Fruit fly (Drosophila melanogaster) whole organism, embryonic: ENCODE measurements around the gene CG31921.
A peak's percentile ranks its signal among the peaks of the same experiment; 100 is the strongest.

ENCODE experiments used
- ATbp ChIP-seq: fragments of 200-800 bp; sonication (Bioruptor generic); optimal IDR thresholded peaks from 2 replicates; lab custom pipeline; 2017; ENCODE audit warnings: missing biosample characterization, mild to moderate bottlenecking, missing genetic modification characterization, missing genetic modification reagents
- Bgb ChIP-seq: fragments of 200-800 bp; sonication (Bioruptor generic); IDR thresholded peaks from 2 replicates; pipeline ENCODE4 v1.3.6; 2022; ENCODE audit warnings: missing biosample characterization, missing genetic modification characterization; ENCODE audit not compliant: partially characterized antibody
- CG10209 ChIP-seq: fragments of 200-800 bp; sonication (Bioruptor generic); optimal IDR thresholded peaks from 3 replicates; lab custom pipeline; 2017; ENCODE audit warnings: missing biosample characterization, mild to moderate bottlenecking, missing genetic modification characterization, missing genetic modification reagents
- CG10543 ChIP-seq: fragments of 200-800 bp; sonication (Bioruptor generic); optimal IDR thresholded peaks from 3 replicates; lab custom pipeline; 2017; ENCODE audit warnings: missing biosample characterization, mild to moderate bottlenecking, missing genetic modification characterization, moderate library complexity
- CG11695 ChIP-seq: fragments of 200-800 bp; sonication (Bioruptor generic); IDR thresholded peaks from 3 replicates; pipeline ENCODE4 v1.3.6; 2022; ENCODE audit warnings: missing biosample characterization, missing genetic modification characterization
- CG12769 ChIP-seq: fragments of 200-800 bp; sonication (Bioruptor generic); optimal IDR thresholded peaks from 2 replicates; lab custom pipeline; 2019; ENCODE audit warnings: missing biosample characterization, mild to moderate bottlenecking, missing genetic modification characterization, moderate library complexity
- CG12942 ChIP-seq: fragments of 200-800 bp; sonication (Bioruptor generic); optimal IDR thresholded peaks from 3 replicates; lab custom pipeline; 2016; ENCODE audit warnings: missing biosample characterization, missing genetic modification characterization
- CG13123 ChIP-seq: fragments of 200-800 bp; sonication (Bioruptor generic); optimal IDR thresholded peaks from 2 replicates; lab custom pipeline; 2016; ENCODE audit warnings: missing biosample characterization, missing genetic modification characterization
- CG13894 ChIP-seq: fragments of 200-800 bp; sonication (Bioruptor generic); optimal IDR thresholded peaks from 3 replicates; lab custom pipeline; 2018; ENCODE audit warnings: missing biosample characterization, mild to moderate bottlenecking, missing genetic modification characterization, moderate library complexity
- CG1602 ChIP-seq: fragments of 200-800 bp; sonication (Bioruptor generic); optimal IDR thresholded peaks from 3 replicates; lab custom pipeline; 2016; ENCODE audit warnings: missing biosample characterization, missing genetic modification characterization
- CG17612 ChIP-seq: fragments of 200-800 bp; sonication (Bioruptor generic); IDR thresholded peaks from 2 replicates; pipeline ENCODE4 v1.3.6; 2022; ENCODE audit warnings: missing biosample characterization, missing genetic modification characterization
- CG1792 ChIP-seq: fragments of 200-800 bp; sonication (Bioruptor generic); optimal IDR thresholded peaks from 2 replicates; lab custom pipeline; 2016; ENCODE audit warnings: missing biosample characterization, missing genetic modification characterization
- CG18599 ChIP-seq: fragments of 200-800 bp; sonication (Bioruptor generic); optimal IDR thresholded peaks from 3 replicates; lab custom pipeline; 2017; ENCODE audit warnings: missing biosample characterization, missing genetic modification characterization, mild to moderate bottlenecking, moderate library complexity, missing genetic modification reagents
- CG18619 ChIP-seq: fragments of 200-800 bp; sonication (Bioruptor generic); optimal IDR thresholded peaks from 3 replicates; lab custom pipeline; 2017; ENCODE audit warnings: missing biosample characterization, mild to moderate bottlenecking, missing genetic modification characterization
- CG2120 ChIP-seq: fragments of 200-800 bp; sonication (Bioruptor generic); optimal IDR thresholded peaks from 3 replicates; lab custom pipeline; 2016; ENCODE audit warnings: missing biosample characterization, missing genetic modification characterization
- CG2678 ChIP-seq: fragments of 200-800 bp; sonication (Bioruptor generic); optimal IDR thresholded peaks from 3 replicates; lab custom pipeline; 2019; ENCODE audit warnings: missing biosample characterization, mild to moderate bottlenecking, missing genetic modification characterization, moderate library complexity
- CG31365 ChIP-seq: fragments of 200-800 bp; sonication (Bioruptor generic); optimal IDR thresholded peaks from 2 replicates; lab custom pipeline; 2018; ENCODE audit warnings: missing biosample characterization, mild to moderate bottlenecking, missing genetic modification characterization
- CG32532 ChIP-seq: fragments of 200-800 bp; sonication (Bioruptor generic); IDR thresholded peaks from 2 replicates; pipeline ENCODE4 v1.3.6; 2022; ENCODE audit warnings: missing biosample characterization, missing genetic modification characterization
- CG3847 ChIP-seq: fragments of 200-800 bp; sonication (Bioruptor generic); IDR thresholded peaks from 2 replicates; pipeline ENCODE4 v1.3.6; 2022; ENCODE audit warnings: missing biosample characterization, missing genetic modification characterization
- CG3995 ChIP-seq: fragments of 200-800 bp; sonication (Bioruptor generic); optimal IDR thresholded peaks from 3 replicates; lab custom pipeline; 2016; ENCODE audit warnings: missing biosample characterization, missing genetic modification characterization
- Dll ChIP-seq: fragments of 200-800 bp; sonication (Bioruptor generic); IDR thresholded peaks from 4 replicates; pipeline ENCODE4 v1.3.6; 2022; ENCODE audit warnings: missing biosample characterization, missing genetic modification characterization; ENCODE audit not compliant: partially characterized antibody
- Dp ChIP-seq: fragments of 200-800 bp; sonication (Bioruptor generic); optimal IDR thresholded peaks from 2 replicates; lab custom pipeline; 2018; ENCODE audit warnings: missing biosample characterization, mild to moderate bottlenecking, missing genetic modification characterization, moderate library complexity
- Dref ChIP-seq: fragments of 200-800 bp; sonication (Bioruptor generic); IDR thresholded peaks from 2 replicates; pipeline ENCODE4 v1.3.6; 2022; ENCODE audit warnings: missing biosample characterization, missing genetic modification characterization
- E2f2 ChIP-seq: fragments of 200-800 bp; sonication (Bioruptor generic); IDR thresholded peaks from 2 replicates; pipeline ENCODE4 v1.3.6; 2022; ENCODE audit warnings: missing biosample characterization, missing genetic modification characterization
- Elba2 ChIP-seq: fragments of 200-800 bp; sonication (Bioruptor generic); optimal IDR thresholded peaks from 3 replicates; lab custom pipeline; 2016; ENCODE audit warnings: missing biosample characterization, missing genetic modification characterization
- Gsc ChIP-seq: fragments of 200-800 bp; sonication (Bioruptor generic); IDR thresholded peaks from 2 replicates; pipeline ENCODE4 v1.3.6; 2022; ENCODE audit warnings: missing biosample characterization, missing genetic modification characterization
- MBD-R2 ChIP-seq: fragments of 200-800 bp; sonication (Bioruptor generic); IDR thresholded peaks from 2 replicates; pipeline ENCODE4 v1.3.6; 2022; ENCODE audit warnings: missing biosample characterization, missing genetic modification characterization
- NfI ChIP-seq: fragments of 200-800 bp; sonication (Bioruptor generic); optimal IDR thresholded peaks from 3 replicates; lab custom pipeline; 2018; ENCODE audit warnings: missing biosample characterization, mild to moderate bottlenecking, missing genetic modification characterization, moderate library complexity
- Optix ChIP-seq: fragments of 200-800 bp; sonication (Bioruptor generic); IDR thresholded peaks from 3 replicates; pipeline ENCODE4 v1.3.6; 2022; ENCODE audit warnings: missing biosample characterization, missing genetic modification characterization
- Scr ChIP-seq: fragments of 200-800 bp; sonication (Bioruptor generic); IDR thresholded peaks from 2 replicates; pipeline ENCODE4 v1.3.6; 2022; ENCODE audit warnings: missing biosample characterization, missing genetic modification characterization; ENCODE audit not compliant: partially characterized antibody
- az2 ChIP-seq: fragments of 200-800 bp; sonication (Bioruptor generic); optimal IDR thresholded peaks from 3 replicates; lab custom pipeline; 2016; ENCODE audit warnings: missing biosample characterization, missing genetic modification characterization
- bab2 ChIP-seq: fragments of 200-800 bp; sonication (Bioruptor generic); optimal IDR thresholded peaks from 2 replicates; lab custom pipeline; 2016; ENCODE audit warnings: missing biosample characterization, missing genetic modification characterization
- crp ChIP-seq, 2 experiments: fragments of 200-800 bp; sonication (Bioruptor generic); optimal IDR thresholded peaks; 2 replicates in 1 of 2; 3 replicates in 1 of 2; lab custom pipeline; 2017; ENCODE audit warnings: missing biosample characterization in 2 of 2, missing genetic modification characterization in 2 of 2, mild to moderate bottlenecking in 1 of 2, moderate library complexity in 1 of 2
- danr ChIP-seq: fragments of 200-800 bp; sonication (Bioruptor generic); IDR thresholded peaks from 2 replicates; pipeline ENCODE4 v1.3.6; 2022; ENCODE audit warnings: missing biosample characterization, missing genetic modification characterization
- dmrt11E ChIP-seq: fragments of 200-800 bp; sonication (Bioruptor generic); optimal IDR thresholded peaks from 3 replicates; lab custom pipeline; 2018; ENCODE audit warnings: missing biosample characterization, mild to moderate bottlenecking, missing genetic modification characterization, moderate library complexity
- ewg ChIP-seq: fragments of 200-800 bp; sonication (Bioruptor generic); optimal IDR thresholded peaks from 3 replicates; lab custom pipeline; 2017; ENCODE audit warnings: mild to moderate bottlenecking, missing biosample characterization, missing genetic modification reagents, missing genetic modification characterization
- eyg ChIP-seq: fragments of 200-800 bp; sonication (Bioruptor generic); optimal IDR thresholded peaks from 3 replicates; lab custom pipeline; 2016; ENCODE audit warnings: missing biosample characterization, missing genetic modification characterization
- fd3F ChIP-seq: fragments of 200-800 bp; sonication (Bioruptor generic); optimal IDR thresholded peaks from 2 replicates; lab custom pipeline; 2018; ENCODE audit warnings: missing biosample characterization, mild to moderate bottlenecking, missing genetic modification characterization, moderate library complexity
- gsb-n ChIP-seq: fragments of 200-800 bp; sonication (Bioruptor generic); optimal IDR thresholded peaks from 3 replicates; lab custom pipeline; 2018; ENCODE audit warnings: missing biosample characterization, mild to moderate bottlenecking, missing genetic modification characterization
- hbn ChIP-seq: fragments of 200-800 bp; sonication (Bioruptor generic); IDR thresholded peaks from 2 replicates; pipeline ENCODE4 v1.3.6; 2022; ENCODE audit warnings: missing biosample characterization, missing genetic modification characterization; ENCODE audit not compliant: partially characterized antibody
- kah ChIP-seq: fragments of 200-800 bp; sonication (Bioruptor generic); optimal IDR thresholded peaks from 2 replicates; lab custom pipeline; 2018; ENCODE audit warnings: missing biosample characterization, mild to moderate bottlenecking, missing genetic modification characterization
- otp ChIP-seq: fragments of 200-800 bp; sonication (Bioruptor generic); IDR thresholded peaks from 3 replicates; pipeline ENCODE4, ENCODE4 v1.3.6; 2022; ENCODE audit warnings: missing biosample characterization, missing genetic modification characterization
- scrt ChIP-seq: fragments of 200-800 bp; sonication (Bioruptor generic); optimal IDR thresholded peaks from 2 replicates; lab custom pipeline; 2018; ENCODE audit warnings: missing biosample characterization, mild to moderate bottlenecking, missing genetic modification characterization, moderate library complexity
- sens ChIP-seq: fragments of 200-800 bp; sonication (Bioruptor generic); peaks from one replicate; lab custom pipeline; 2016; ENCODE audit warnings: missing biosample characterization, missing genetic modification characterization
- sens-2 ChIP-seq: fragments of 200-800 bp; sonication (Bioruptor generic); IDR thresholded peaks from 2 replicates; pipeline ENCODE4 v1.3.6; 2022; ENCODE audit warnings: missing biosample characterization, missing genetic modification characterization
- so ChIP-seq: fragments of 200-800 bp; sonication (Bioruptor generic); IDR thresholded peaks from 3 replicates; pipeline ENCODE4 v1.3.6; 2022; ENCODE audit warnings: missing biosample characterization, missing genetic modification characterization
- tio ChIP-seq: fragments of 200-800 bp; sonication (Bioruptor generic); optimal IDR thresholded peaks from 2 replicates; lab custom pipeline; 2017; ENCODE audit warnings: missing biosample characterization, missing genetic modification characterization, inconsistent platforms
- trem ChIP-seq: fragments of 200-800 bp; optimal IDR thresholded peaks from 3 replicates; lab custom pipeline; 2019; ENCODE audit warnings: missing biosample characterization, mild to moderate bottlenecking, missing genetic modification characterization, moderate library complexity
- vnd ChIP-seq: fragments of 200-800 bp; sonication (Bioruptor generic); IDR thresholded peaks from 3 replicates; pipeline ENCODE4 v1.3.6; 2022; ENCODE audit warnings: missing biosample characterization, missing genetic modification characterization; ENCODE audit not compliant: partially characterized antibody
- z ChIP-seq: fragments of 200-800 bp; sonication (Bioruptor generic); IDR thresholded peaks from 3 replicates; pipeline ENCODE4 v1.3.6; 2022; ENCODE audit warnings: missing biosample characterization, missing genetic modification characterization

Gene CG31921

DNA sequence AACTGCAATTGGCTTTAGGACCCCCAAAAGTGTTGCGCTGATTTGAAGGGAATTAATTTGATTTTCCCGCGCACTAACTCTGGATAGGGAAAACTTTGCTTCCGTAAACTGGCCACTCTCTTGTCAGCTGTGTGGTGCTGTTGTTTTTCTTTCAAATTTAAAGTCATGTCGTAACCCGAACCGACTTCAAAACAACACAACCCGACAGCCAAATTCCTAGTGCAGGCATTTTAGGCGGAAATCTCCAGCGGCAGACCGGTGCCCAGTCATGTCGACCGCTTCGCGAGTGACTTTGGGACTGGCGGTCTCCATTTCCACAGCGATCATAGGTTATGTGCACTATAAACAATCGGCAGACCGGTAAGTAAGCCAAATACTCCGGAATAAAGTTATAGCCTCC lies 39.8 kb downstream of the CG31921 start, which contains the start of gene CG11562 (continued):
- TF ChIP-seq vnd (GFP tag; lab: Robert Waterston, UW) (no peak), CG31365 (tag; lab: Kevin White, UChicago) (no peak), Dp (GFP tag; lab: Kevin White, UChicago) (peak; percentile 90), tio (GFP tag; lab: Kevin White, UChicago) (no peak), Elba2 (GFP tag; lab: Kevin White, UChicago) (no peak), otp (GFP tag; lab: Robert Waterston, UW) (no peak), ATbp (GFP tag; lab: Kevin White, UChicago) (no peak), Optix (GFP tag; lab: Robert Waterston, UW) (no peak), CG13123 (GFP tag; lab: Kevin White, UChicago) (no peak), Dll (GFP tag; lab: Robert Waterston, UW) (peak; percentile 53; the same call in 1 of the 4 replicates), kah (GFP tag; lab: Kevin White, UChicago) (no peak), Scr (GFP tag; lab: Robert Waterston, UW) (no peak), trem (no peak), CG2120 (GFP tag; lab: Kevin White, UChicago) (no peak), CG12769 (tag; lab: Kevin White, UChicago) (no peak), bab2 (GFP tag; lab: Kevin White, UChicago) (no peak), sens-2 (GFP tag; lab: Robert Waterston, UW) (no peak), CG1602 (GFP tag; lab: Kevin White, UChicago) (no peak), Dref (GFP tag; lab: Robert Waterston, UW) (no peak), gsb-n (tag; lab: Kevin White, UChicago) (no peak), Gsc (no peak), fd3F (GFP tag; lab: Kevin White, UChicago) (no peak), az2 (GFP tag; lab: Kevin White, UChicago) (no peak), crp (GFP tag; optimal IDR thresholded peaks at IDR 0.05; lab: Kevin White, UChicago) (peak in 1 of 2 experiments; percentile 82)

dm6 chr2L:291657-292056 lies 40.5 kb downstream of the CG31921 start, which contains the start of gene CG3625:
Gene CG3625 (minus strand): TSS chr2L:291795.
- TF ChIP-seq scrt, result peak; percentile 66
- TF ChIP-seq CG13894 (tag; lab: Kevin White, UChicago), result no peak
- TF ChIP-seq NfI (GFP tag; lab: Kevin White, UChicago), result no peak
- no peak for TF ChIP-seq so (GFP tag; lab: Robert Waterston, UW)
- no peak for TF ChIP-seq dmrt11E (tag; lab: Kevin White, UChicago)
- no peak for TF ChIP-seq CG18619 (GFP tag; lab: Kevin White, UChicago)
- TF ChIP-seq ewg (GFP tag; lab: Kevin White, UChicago), result peak; percentile 67
- TF ChIP-seq danr (GFP tag; lab: Robert Waterston, UW), result no peak
- TF ChIP-seq CG10543, result peak; percentile 54
- peak; percentile 24; the same call in 1 of the 2 replicates for TF ChIP-seq Bgb
- no peak for TF ChIP-seq CG10209 (GFP tag; lab: Kevin White, UChicago)
- no peak for TF ChIP-seq CG17612 (GFP tag; lab: Robert Waterston, UW)
- TF ChIP-seq hbn (GFP tag; lab: Robert Waterston, UW), result no peak
- TF ChIP-seq sens (GFP tag; lab: Kevin White, UChicago), result peak; percentile 9
- TF ChIP-seq CG12942 (GFP tag; lab: Kevin White, UChicago), result no peak
- TF ChIP-seq Gsc, result no peak
- no peak for TF ChIP-seq CG11695 (GFP tag; lab: Robert Waterston, UW)
- TF ChIP-seq CG18599 (GFP tag; lab: Kevin White, UChicago), result no peak
- no peak for TF ChIP-seq CG3995
- TF ChIP-seq eyg (GFP tag; lab: Kevin White, UChicago), result no peak
- no peak for TF ChIP-seq CG2678 (tag; lab: Kevin White, UChicago)
- TF ChIP-seq CG3847 (GFP tag; lab: Robert Waterston, UW), result no peak
- 0 out of 3 replicates have a peak, but pooled peaks have one; percentile 8 for TF ChIP-seq z
- no peak for TF ChIP-seq MBD-R2 (GFP tag; lab: Robert Waterston, UW)
- no peak for TF ChIP-seq CG1792 (GFP tag; lab: Kevin White, UChicago)
- 0 out of 2 replicates have a peak, but pooled peaks have one; percentile 21 for TF ChIP-seq CG32532 (GFP tag; lab: Robert Waterston, UW)
- no peak for TF ChIP-seq E2f2 (GFP tag; lab: Robert Waterston, UW)
